Worm (Caenorhabditis elegans) whole organism, L4/young adult: ENCODE data around the gene trr-1.

Source experiments
- W03F9.2 ChIP-seq: fragments of 150-350 bp; optimal IDR thresholded peaks from 2 replicates; lab custom pipeline; 2014; ENCODE audit warnings: missing biosample characterization, missing genetic modification characterization
- dao-5 ChIP-seq: sonication (generic microtip); optimal IDR thresholded peaks from 2 replicates; lab custom pipeline; 2016; ENCODE audit warnings: missing genotype, missing genetic modification characterization, moderate library complexity, missing compliant biosample characterization
- him-1 ChIP-seq: sonication (generic microtip); optimal IDR thresholded peaks from 2 replicates; lab custom pipeline; 2016; ENCODE audit warnings: missing genotype, missing genetic modification reagents, missing genetic modification characterization, missing compliant biosample characterization

trr-1 gene

DNA sequence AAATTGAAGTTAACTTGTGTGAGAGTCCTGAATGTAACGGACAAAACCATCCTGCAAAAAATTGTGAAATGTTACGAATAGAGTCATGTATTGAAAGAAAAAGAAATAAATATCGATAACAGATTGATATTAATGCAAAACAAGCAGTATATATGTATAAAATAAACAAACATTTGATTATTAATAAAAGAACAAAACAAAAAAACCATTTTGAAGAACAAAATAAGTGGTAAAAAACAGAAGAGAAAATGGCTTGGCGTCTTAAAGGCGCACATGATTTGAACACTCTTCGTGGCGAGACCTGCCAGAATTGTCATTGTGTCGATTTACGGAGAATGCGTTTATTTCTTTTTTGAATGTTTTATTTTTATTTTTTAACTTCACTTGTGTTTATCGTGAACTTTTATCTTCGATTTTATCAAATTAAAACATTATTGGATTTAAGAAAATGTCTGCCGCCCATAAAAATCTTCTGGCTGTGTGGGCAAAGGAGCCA is 23.0 kb downstream of the trr-1 start, which contains the start of the genes rad-23 and rpn-12:
Gene rad-23, minus strand, starts transcription at position 51 of the 496 bp plus-strand sequence.
Gene rpn-12, plus strand, starts transcription at position 446 of the 496 bp plus-strand sequence.
- TF ChIP-seq him-1 (tag; lab: Kevin White, UChicago) (no peak), W03F9.2 (tag; lab: Kevin White, UChicago) (peak; percentile 82)

DNA sequence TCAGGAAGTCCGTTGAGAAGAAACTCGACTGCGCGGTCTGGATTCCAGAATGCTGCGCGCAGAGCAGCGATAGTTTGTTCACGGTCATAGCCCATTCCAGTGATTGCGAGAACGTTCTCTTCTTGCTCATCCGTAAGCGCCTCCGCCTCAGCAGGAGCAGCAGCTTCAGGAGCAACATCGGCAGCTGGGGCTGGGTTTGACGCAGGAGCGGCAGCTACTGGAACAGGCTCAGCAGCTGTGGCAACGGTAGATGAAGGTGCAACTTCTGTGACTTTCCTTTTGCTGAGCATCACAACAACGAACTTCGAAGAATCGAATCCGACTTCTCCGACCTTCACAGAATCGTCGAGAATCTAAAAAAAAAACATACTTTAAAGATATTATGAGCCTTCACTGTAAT is 23.6 kb downstream of the trr-1 start:
- no peak for TF ChIP-seq him-1 (tag; lab: Kevin White, UChicago)
- TF ChIP-seq dao-5 = no peak
- no peak for TF ChIP-seq W03F9.2 (tag; lab: Kevin White, UChicago)

DNA sequence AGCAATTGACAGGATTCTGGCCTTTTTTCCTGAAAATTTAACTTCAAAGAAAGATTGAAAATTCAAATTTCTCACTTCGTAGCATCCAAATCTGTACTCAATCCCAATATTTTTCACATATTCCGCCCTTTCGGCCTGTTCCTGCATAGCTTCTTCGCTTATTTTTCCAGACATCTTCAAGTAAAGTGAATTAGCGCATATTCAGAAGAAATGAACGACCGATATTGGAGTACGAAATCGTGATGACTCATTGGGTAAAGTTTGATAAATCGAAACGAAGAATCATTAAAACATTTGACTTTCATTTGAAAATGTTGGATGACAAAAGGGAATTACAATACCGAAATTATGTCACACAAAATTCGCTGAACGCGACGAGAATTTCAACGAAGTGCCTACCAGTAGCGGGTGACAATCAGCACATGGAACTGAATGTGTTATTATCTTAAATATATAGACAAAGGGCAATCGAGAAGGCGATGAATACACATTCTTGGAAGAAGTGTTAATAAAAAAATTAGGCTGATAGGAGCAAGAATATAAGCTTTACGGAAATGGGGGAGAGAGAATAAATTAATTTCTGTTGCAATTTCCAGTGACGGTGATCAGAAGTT is 24.6 kb downstream of the trr-1 start, which contains the start of gene coa-7:
Gene coa-7, minus strand, starts transcription at position 174 of the 614 bp plus-strand sequence.
- TF ChIP-seq him-1 (tag; lab: Kevin White, UChicago) (no peak), dao-5 (no peak), W03F9.2 (tag; lab: Kevin White, UChicago) (no peak)

DNA sequence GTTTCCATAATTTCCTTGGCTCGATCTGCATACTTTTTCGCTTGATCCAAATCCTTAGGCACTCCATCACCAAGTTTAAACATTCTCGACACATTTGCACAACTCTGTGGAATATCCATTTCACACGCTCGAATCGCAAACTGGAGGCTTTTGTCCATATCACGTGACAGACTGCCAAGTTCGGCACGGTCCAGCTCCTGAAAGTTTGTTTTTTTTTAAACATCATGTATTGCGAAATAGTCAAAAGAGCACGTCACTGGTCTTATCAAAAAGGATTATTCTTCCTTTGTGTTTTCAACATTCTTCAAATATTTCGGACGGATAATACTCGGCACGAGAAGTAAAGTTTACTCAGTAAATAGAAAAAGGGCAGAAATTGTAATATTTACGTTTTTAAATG is 26.5 kb downstream of the trr-1 start:
- no peak for TF ChIP-seq dao-5
- TF ChIP-seq W03F9.2 (tag; lab: Kevin White, UChicago) = no peak
- no peak for TF ChIP-seq him-1 (tag; lab: Kevin White, UChicago)

DNA sequence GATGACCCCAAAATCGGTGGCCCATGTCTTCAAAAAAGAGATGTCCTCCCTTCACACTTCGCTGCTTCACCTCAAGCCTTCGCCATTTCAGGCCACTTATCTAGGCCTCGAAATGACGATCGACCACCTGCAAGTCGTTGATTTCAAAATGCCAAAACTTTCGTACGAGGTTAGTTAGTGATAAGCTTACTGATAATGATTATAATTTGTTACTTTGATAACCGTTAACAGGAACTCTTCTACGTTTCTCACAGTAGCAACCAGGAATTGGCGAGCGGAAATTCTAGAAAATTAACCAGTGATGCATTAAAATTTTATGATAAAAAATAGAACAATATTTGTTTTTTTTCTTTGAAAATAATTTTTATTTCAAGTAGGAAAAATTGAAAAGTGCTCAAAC is 28.9 kb downstream of the trr-1 start:
- TF ChIP-seq dao-5 (no peak), him-1 (tag; lab: Kevin White, UChicago) (no peak), W03F9.2 (tag; lab: Kevin White, UChicago) (no peak)

DNA sequence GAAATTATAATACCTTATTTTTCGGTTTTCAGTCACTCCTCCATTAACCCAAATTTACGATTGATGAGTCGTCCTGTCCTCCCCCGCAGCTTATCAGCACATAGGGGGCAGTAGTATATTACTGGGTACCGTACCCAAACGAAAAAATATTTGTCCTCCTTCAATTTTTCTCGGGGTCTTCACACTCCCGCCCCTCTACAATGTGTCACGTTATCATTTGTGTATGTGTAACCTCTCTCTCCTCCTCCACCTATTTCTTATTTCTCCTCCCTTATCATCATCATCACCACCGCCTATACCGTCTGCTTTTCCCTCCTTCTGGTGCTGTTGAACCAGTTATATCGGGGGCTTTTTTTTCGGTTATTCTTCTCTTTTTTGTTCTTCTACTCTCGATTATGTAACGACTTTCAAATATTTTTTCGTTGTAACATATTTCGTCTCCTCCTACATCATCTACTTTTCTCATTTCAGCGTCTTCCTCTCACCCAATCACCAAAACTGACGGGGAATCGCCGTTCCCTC is 29.4 kb downstream of the trr-1 start, which contains the start of gene ghi-1:
Gene ghi-1, plus strand, starts transcription at position 472 of the 522 bp plus-strand sequence.
- TF ChIP-seq W03F9.2 (tag; lab: Kevin White, UChicago) (no peak), him-1 (tag; lab: Kevin White, UChicago) (no peak), dao-5 (no peak)

ce11 chrII:11645383-11645782 is 30.3 kb downstream of the trr-1 start:
- TF ChIP-seq W03F9.2 (tag; lab: Kevin White, UChicago) = no peak
- TF ChIP-seq him-1 (tag; lab: Kevin White, UChicago) = no peak
- TF ChIP-seq dao-5 = no peak

- TF ChIP-seq dao-5 (no peak), him-1 (tag; lab: Kevin White, UChicago) (no peak), W03F9.2 (tag; lab: Kevin White, UChicago) (no peak)
These were observed 31.2 kb downstream of the trr-1 start for ce11 chrII:11644535-11644934.

- TF ChIP-seq dao-5 = no peak
- no peak for TF ChIP-seq him-1 (tag; lab: Kevin White, UChicago)
- no peak for TF ChIP-seq W03F9.2 (tag; lab: Kevin White, UChicago)
These were observed 33.0 kb downstream of the trr-1 start for ce11 chrII:11642736-11643135.

DNA sequence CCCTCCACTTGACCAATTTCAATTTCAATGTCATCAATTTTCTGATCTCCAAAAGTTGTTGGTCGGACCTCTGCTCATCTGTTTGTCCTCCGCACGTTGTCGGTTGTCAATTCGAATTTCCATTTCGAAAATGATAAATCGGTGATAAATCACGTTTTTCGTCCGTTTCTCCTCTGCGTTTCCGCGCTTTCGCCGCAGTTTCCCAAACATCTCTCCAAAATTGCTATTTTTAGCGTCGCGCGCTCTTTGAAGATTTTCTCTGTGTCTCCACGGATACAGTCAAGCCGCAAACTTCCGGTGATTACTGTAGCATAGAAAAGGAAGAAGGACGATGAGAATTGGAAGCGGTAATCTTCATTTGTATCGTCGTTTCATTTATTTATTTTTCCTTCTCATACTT is 33.7 kb downstream of the trr-1 start:
- TF ChIP-seq dao-5 (no peak), W03F9.2 (tag; lab: Kevin White, UChicago) (no peak), him-1 (tag; lab: Kevin White, UChicago) (no peak)

ce11 chrII:11637817-11638216 is 37.9 kb downstream of the trr-1 start:
- TF ChIP-seq W03F9.2 (tag; lab: Kevin White, UChicago) (no peak), dao-5 (no peak), him-1 (tag; lab: Kevin White, UChicago) (no peak)

DNA sequence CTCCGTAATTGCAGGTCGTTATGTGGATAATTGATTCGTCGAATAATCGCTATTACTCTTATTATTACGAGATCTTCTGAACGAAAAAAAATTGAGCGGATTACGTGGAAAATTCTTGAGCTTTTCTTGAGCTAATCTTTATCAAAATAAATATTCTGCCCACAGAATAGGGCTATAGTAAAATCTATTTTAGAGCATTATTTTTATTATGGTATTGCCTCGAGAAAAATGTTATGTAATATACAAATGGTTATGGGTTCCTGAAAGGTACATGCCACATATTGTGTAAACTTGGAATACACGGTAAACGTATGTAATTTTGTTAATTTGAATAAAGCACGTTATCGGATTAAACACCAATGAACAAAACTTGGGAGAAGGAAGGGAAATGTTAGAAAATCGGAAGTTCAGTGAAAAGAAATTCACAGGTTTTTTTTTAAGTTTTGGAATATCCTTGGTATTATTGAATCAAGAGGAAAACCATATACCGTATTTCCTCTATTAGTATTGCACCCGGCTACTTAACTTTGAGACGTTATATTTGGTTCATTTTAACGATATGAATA is 38.5 kb downstream of the trr-1 start:
- no peak for TF ChIP-seq dao-5

DNA sequence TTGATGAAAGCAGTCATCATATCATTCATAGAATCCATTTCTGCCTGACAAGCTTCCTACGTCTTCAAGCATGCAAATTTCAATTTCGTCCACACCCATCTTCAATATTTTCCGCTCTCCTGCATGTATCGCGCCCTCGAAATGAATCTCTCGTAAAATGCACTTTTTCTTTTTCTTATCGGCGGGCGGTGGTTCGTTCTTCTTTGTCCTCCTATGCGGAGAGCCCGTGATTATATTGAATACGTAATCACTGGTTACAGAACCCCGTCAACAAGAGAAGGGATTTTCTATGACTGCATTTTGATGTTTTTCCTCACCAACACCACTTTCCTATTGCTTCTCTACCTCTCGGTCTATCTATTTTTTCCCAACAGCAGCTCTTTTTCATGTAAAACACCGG is 39.1 kb downstream of the trr-1 start:
- TF ChIP-seq him-1 (tag; lab: Kevin White, UChicago) (no peak), W03F9.2 (tag; lab: Kevin White, UChicago) (no peak), dao-5 (no peak)

ce11 chrII:11635745-11636161 is 40.0 kb downstream of the trr-1 start:
- peak; percentile 45 for TF ChIP-seq W03F9.2 (tag; lab: Kevin White, UChicago)
- peak; percentile 40 for TF ChIP-seq him-1 (tag; lab: Kevin White, UChicago)
- no peak for TF ChIP-seq dao-5
